Worm (Caenorhabditis elegans) whole organism, L4 larva: ENCODE results near the gene F13H8.11.
A peak's percentile ranks its signal among the peaks of the same experiment; 100 is the strongest.

Source experiments
- F26F4.8 ChIP-seq: fragments of 200-800 bp; sonication (Bioruptor generic); conservative IDR thresholded peaks from 2 replicates; pipeline ENCODE4 v1.3.6; 2022; ENCODE audit warnings: missing genetic modification characterization, missing compliant biosample characterization
- R02D3.7 ChIP-seq: fragments of 150-350 bp; sonication (generic microtip); optimal IDR thresholded peaks from 3 replicates; lab custom pipeline; 2014; ENCODE audit warnings: missing biosample characterization, missing genetic modification characterization
- T20F7.1 ChIP-seq: fragments of 200-800 bp; sonication (Bioruptor generic); optimal IDR thresholded peaks from 2 replicates; lab custom pipeline; 2018; ENCODE audit warnings: mild to moderate bottlenecking, missing genetic modification characterization, missing compliant biosample characterization
- T26A8.4 ChIP-seq: fragments of 200-800 bp; sonication (Bioruptor generic); IDR thresholded peaks from 2 replicates; pipeline ENCODE4 v1.3.6; 2022; ENCODE audit warnings: missing genetic modification characterization, missing compliant biosample characterization
- Y48G9A.11 ChIP-seq: fragments of 200-800 bp; sonication (Bioruptor generic); IDR thresholded peaks from 2 replicates; pipeline ENCODE4 v1.3.6; 2022; ENCODE audit warnings: missing genetic modification reagents, missing genetic modification characterization, missing compliant biosample characterization
- Y75B8A.6 ChIP-seq: fragments of 200-800 bp; sonication (Bioruptor generic); IDR thresholded peaks from 2 replicates; pipeline ENCODE4 v1.3.6; 2022; ENCODE audit warnings: missing genetic modification reagents, missing genetic modification characterization, missing compliant biosample characterization
- ZK546.5 ChIP-seq, 2 experiments: sonication (generic microtip); optimal IDR thresholded peaks; 2 replicates each; lab custom pipeline; 2017; ENCODE audit warnings: missing biosample characterization in 2 of 2, missing genetic modification characterization in 2 of 2
- ama-1 ChIP-seq: fragments of 150-350 bp; optimal IDR thresholded peaks from 2 replicates; lab custom pipeline; 2014; ENCODE audit warnings: inconsistent platforms, mixed read lengths
- attf-4 ChIP-seq: sonication (generic microtip); optimal IDR thresholded peaks from 3 replicates; lab custom pipeline; 2017; ENCODE audit warnings: missing biosample characterization, missing genetic modification characterization
- ceh-32 ChIP-seq: sonication (generic microtip); optimal IDR thresholded peaks from 2 replicates; lab custom pipeline; 2016; ENCODE audit warnings: mild to moderate bottlenecking, missing genetic modification characterization, missing compliant biosample characterization; ENCODE audit not compliant: poor library complexity
- cey-2 ChIP-seq: sonication (generic microtip); optimal IDR thresholded peaks from 3 replicates; lab custom pipeline; 2017; ENCODE audit warnings: missing genetic modification characterization, mild to moderate bottlenecking, missing compliant biosample characterization, antibody characterized with exemption, borderline replicate concordance; ENCODE audit not compliant: insufficient read depth
- daf-16 ChIP-seq, 3 experiments: sonication (generic microtip); optimal IDR thresholded peaks; 2 replicates each; lab custom pipeline; 2016 to 2017; ENCODE audit warnings: missing genetic modification characterization in 3 of 3, missing genetic modification reagents in 3 of 3, mild to moderate bottlenecking in 2 of 3, missing compliant biosample characterization in 2 of 3, missing biosample characterization in 1 of 3, moderate library complexity in 1 of 3
- daf-19 ChIP-seq: fragments of 200-800 bp; sonication (Bioruptor generic); conservative IDR thresholded peaks from 2 replicates; pipeline ENCODE4 v1.3.6; 2022; ENCODE audit warnings: missing genetic modification characterization, missing compliant biosample characterization
- daf-8 ChIP-seq: fragments of 200-800 bp; sonication (Bioruptor generic); IDR thresholded peaks from 2 replicates; pipeline ENCODE4 v1.3.6; 2022; ENCODE audit warnings: missing genetic modification characterization, missing compliant biosample characterization
- dmd-6 ChIP-seq: fragments of 200-800 bp; sonication (Bioruptor generic); IDR thresholded peaks from 2 replicates; pipeline ENCODE4 v1.3.6; 2022; ENCODE audit warnings: missing genetic modification reagents, missing genetic modification characterization, missing compliant biosample characterization
- duxl-1 ChIP-seq: sonication (generic microtip); optimal IDR thresholded peaks from 2 replicates; lab custom pipeline; 2016; ENCODE audit warnings: mild to moderate bottlenecking, missing genetic modification characterization, moderate library complexity, missing compliant biosample characterization; ENCODE audit not compliant: poor library complexity
- fkh-10 ChIP-seq: fragments of 150-350 bp; optimal IDR thresholded peaks from 2 replicates; lab custom pipeline; 2014; ENCODE audit warnings: missing biosample characterization, missing genetic modification reagents, missing genetic modification characterization
- gei-8 ChIP-seq: fragments of 200-800 bp; sonication (Bioruptor generic); optimal IDR thresholded peaks from 2 replicates; lab custom pipeline; 2018; ENCODE audit warnings: mild to moderate bottlenecking, missing genetic modification characterization, missing compliant biosample characterization
- hlh-11 ChIP-seq: fragments of 200-800 bp; sonication (Bioruptor generic); optimal IDR thresholded peaks from 2 replicates; lab custom pipeline; 2018; ENCODE audit warnings: mild to moderate bottlenecking, missing genetic modification characterization, missing compliant biosample characterization
- hmg-1.1 ChIP-seq: fragments of 200-800 bp; sonication (Bioruptor generic); IDR thresholded peaks from 2 replicates; pipeline ENCODE4 v1.3.6; 2022; ENCODE audit warnings: missing genetic modification reagents, missing genetic modification characterization, missing compliant biosample characterization
- lin-15B ChIP-seq: fragments of 150-350 bp; sonication (generic microtip); optimal IDR thresholded peaks from 3 replicates; lab custom pipeline; 2014; ENCODE audit warnings: missing biosample characterization, missing genetic modification characterization
- lin-29 ChIP-seq: fragments of 200-800 bp; sonication (Bioruptor generic); IDR thresholded peaks from 2 replicates; pipeline ENCODE4 v1.3.6; 2022; ENCODE audit warnings: missing genetic modification reagents, missing genetic modification characterization, missing compliant biosample characterization
- lin-38 ChIP-seq: fragments of 200-800 bp; sonication (Bioruptor generic); IDR thresholded peaks from 2 replicates; pipeline ENCODE4 v1.3.6; 2022; ENCODE audit warnings: missing genetic modification reagents, missing genetic modification characterization, missing compliant biosample characterization
- madf-9 ChIP-seq: fragments of 200-800 bp; sonication (Bioruptor generic); conservative IDR thresholded peaks from 2 replicates; pipeline ENCODE4 v1.3.6; 2022; ENCODE audit warnings: missing genetic modification reagents, missing genetic modification characterization, missing compliant biosample characterization
- mdl-1 ChIP-seq, 2 experiments: fragments of 150-350 bp in 1 of 2; sonication (generic microtip) in 1 of 2; optimal IDR thresholded peaks; 2 replicates each; lab custom pipeline; 2014 to 2017; ENCODE audit warnings: missing biosample characterization in 2 of 2, missing genetic modification characterization in 2 of 2
- mes-2 ChIP-seq: sonication (generic microtip); optimal IDR thresholded peaks from 2 replicates; lab custom pipeline; 2016; ENCODE audit warnings: missing genotype, mild to moderate bottlenecking, missing genetic modification characterization, missing compliant biosample characterization; ENCODE audit not compliant: poor library complexity, severe bottlenecking
- mxl-3 ChIP-seq: fragments of 200-800 bp; sonication (Bioruptor generic); optimal IDR thresholded peaks from 2 replicates; lab custom pipeline; 2018; ENCODE audit warnings: mild to moderate bottlenecking, missing genetic modification characterization, missing compliant biosample characterization
- nhr-10 ChIP-seq: fragments of 150-350 bp; optimal IDR thresholded peaks from 2 replicates; lab custom pipeline; 2014; ENCODE audit warnings: missing biosample characterization, missing genetic modification characterization
- nhr-102 ChIP-seq: sonication (generic microtip); optimal IDR thresholded peaks from 2 replicates; lab custom pipeline; 2016; ENCODE audit warnings: mild to moderate bottlenecking, missing genetic modification characterization, moderate library complexity, missing compliant biosample characterization
- nhr-11 ChIP-seq: fragments of 150-350 bp; optimal IDR thresholded peaks from 2 replicates; lab custom pipeline; 2014; ENCODE audit warnings: missing biosample characterization, missing genetic modification characterization
- nhr-237 ChIP-seq: sonication (generic microtip); optimal IDR thresholded peaks from 2 replicates; lab custom pipeline; 2017; ENCODE audit warnings: missing biosample characterization, missing genetic modification characterization
- nhr-41 ChIP-seq: fragments of 200-800 bp; sonication (Bioruptor generic); IDR thresholded peaks from 2 replicates; pipeline ENCODE4 v1.3.6; 2022; ENCODE audit warnings: missing genetic modification reagents, missing genetic modification characterization, missing compliant biosample characterization
- nhr-6 ChIP-seq: fragments of 150-350 bp; optimal IDR thresholded peaks from 2 replicates; lab custom pipeline; 2014; ENCODE audit warnings: missing biosample characterization, missing genetic modification characterization
- nhr-76 ChIP-seq: fragments of 150-350 bp; optimal IDR thresholded peaks from 2 replicates; lab custom pipeline; 2014; ENCODE audit warnings: missing biosample characterization, missing genetic modification characterization
- pha-4 ChIP-seq, 2 experiments: fragments of 150-350 bp in 1 of 2; fragments of 200-800 bp in 1 of 2; sonication (Bioruptor generic) in 1 of 2; IDR thresholded peaks in 1 of 2; optimal IDR thresholded peaks in 1 of 2; 2 replicates each; pipeline versions ENCODE4 v1.3.6 to Lab custom; 2014 to 2022; ENCODE audit warnings: missing genetic modification characterization in 2 of 2, missing genetic modification reagents in 2 of 2, missing biosample characterization in 1 of 2, missing compliant biosample characterization in 1 of 2
- rbr-2 ChIP-seq: sonication (generic microtip); optimal IDR thresholded peaks from 2 replicates; lab custom pipeline; 2016; ENCODE audit warnings: missing genotype, missing genetic modification characterization, missing compliant biosample characterization
- saeg-2 ChIP-seq: fragments of 200-800 bp; sonication (Bioruptor generic); IDR thresholded peaks from 2 replicates; pipeline ENCODE4 v1.3.6; 2022; ENCODE audit warnings: missing genetic modification reagents, missing genetic modification characterization, missing compliant biosample characterization
- skn-1 ChIP-seq: fragments of 150-350 bp; optimal IDR thresholded peaks from 2 replicates; lab custom pipeline; 2014; ENCODE audit warnings: missing biosample characterization, missing genetic modification characterization
- snpc-1.2 ChIP-seq: fragments of 200-800 bp; sonication (Bioruptor generic); IDR thresholded peaks from 2 replicates; pipeline ENCODE4 v1.3.6; 2022; ENCODE audit warnings: missing genetic modification reagents, missing genetic modification characterization, missing compliant biosample characterization
- snpc-4 ChIP-seq: fragments of 150-350 bp; optimal IDR thresholded peaks from 2 replicates; lab custom pipeline; 2014; ENCODE audit warnings: missing biosample characterization, missing genetic modification characterization
- spr-3 ChIP-seq: fragments of 200-800 bp; sonication (Bioruptor generic); optimal IDR thresholded peaks from 2 replicates; lab custom pipeline; 2018; ENCODE audit warnings: mild to moderate bottlenecking, missing genetic modification characterization, missing compliant biosample characterization
- tag-97 ChIP-seq: fragments of 200-800 bp; sonication (Bioruptor generic); IDR thresholded peaks from 2 replicates; pipeline ENCODE4 v1.3.6; 2022; ENCODE audit warnings: missing genetic modification characterization, missing compliant biosample characterization
- unc-39 ChIP-seq: sonication (generic microtip); optimal IDR thresholded peaks from 2 replicates; lab custom pipeline; 2017; ENCODE audit warnings: missing biosample characterization, missing genetic modification characterization
- unc-62 ChIP-seq, 3 experiments: fragments of 150-350 bp in 1 of 3; sonication (generic microtip); optimal IDR thresholded peaks in 2 of 3; peaks in 1 of 3; 1 replicate in 1 of 3; 2 replicates in 2 of 3; lab custom pipeline; 2014 to 2017; ENCODE audit warnings: missing biosample characterization in 3 of 3, missing genetic modification characterization in 3 of 3, missing genetic modification reagents in 3 of 3, missing genotype in 1 of 3
- vab-7 ChIP-seq: fragments of 200-800 bp; sonication (Bioruptor generic); IDR thresholded peaks from 2 replicates; pipeline ENCODE4 v1.3.6; 2022; ENCODE audit warnings: missing genetic modification reagents, missing genetic modification characterization, missing compliant biosample characterization
- zag-1 ChIP-seq: fragments of 150-350 bp; optimal IDR thresholded peaks from 2 replicates; lab custom pipeline; 2014; ENCODE audit warnings: missing biosample characterization, missing genetic modification characterization
- zfp-3 ChIP-seq: fragments of 200-800 bp; sonication (Bioruptor generic); conservative IDR thresholded peaks from 2 replicates; pipeline ENCODE4 v1.3.6; 2022; ENCODE audit warnings: missing genetic modification reagents, missing genetic modification characterization, missing compliant biosample characterization
- zip-2 ChIP-seq: fragments of 150-350 bp; optimal IDR thresholded peaks from 2 replicates; lab custom pipeline; 2014; ENCODE audit warnings: missing biosample characterization, missing genetic modification characterization

The F13H8.11 gene

DNA sequence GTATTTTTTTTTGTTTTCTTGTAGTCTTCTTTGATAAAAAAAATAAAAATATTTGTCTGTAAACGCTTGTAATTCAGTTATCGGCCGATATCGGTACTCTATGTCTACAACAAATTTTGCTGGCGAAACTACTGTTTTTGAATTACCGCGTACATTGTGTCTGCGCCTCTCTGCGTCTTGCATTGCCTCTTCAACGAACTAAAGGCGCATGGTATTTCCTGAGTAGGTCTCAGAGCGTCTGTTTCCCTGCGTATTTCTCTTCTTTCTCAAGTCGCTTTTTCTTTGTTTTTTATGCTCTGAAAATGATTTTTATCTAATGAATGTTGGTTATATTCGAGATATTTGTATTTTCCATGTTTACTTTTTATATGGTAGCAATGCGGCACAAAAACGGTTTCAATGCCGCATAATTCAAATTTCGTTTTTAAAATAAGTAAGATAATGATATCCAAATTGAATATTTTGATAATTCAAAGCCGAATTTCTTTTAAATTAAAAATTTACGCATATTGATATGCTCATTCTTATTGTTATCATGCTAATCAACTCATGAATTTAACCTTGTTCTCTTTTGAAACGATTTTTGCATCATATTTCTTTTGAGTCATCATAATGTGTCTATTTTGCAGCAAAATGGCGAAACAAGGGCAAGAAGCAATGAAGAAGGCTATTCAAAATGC lies 8.9 kb downstream of the F13H8.11 start, which contains the start of gene phb-2 (continued):
- TF ChIP-seq pha-4 (GFP tag; IDR thresholded peaks at IDR 0.05; lab: Robert Waterston, UW) = peak; percentile 48; the same call in 1 of the 2 replicates
- TF ChIP-seq pha-4 (tag; optimal IDR thresholded peaks at IDR 0.05; lab: Kevin White, UChicago) = peak; percentile 80
- TF ChIP-seq mdl-1 (tag; optimal IDR thresholded peaks at IDR 0.05; lab: Kevin White, UChicago) = peak in 1 of 2 experiments; percentile 0
- TF ChIP-seq nhr-6 = peak; percentile 79
- no peak for TF ChIP-seq saeg-2 (GFP tag; lab: Robert Waterston, UW)
- TF ChIP-seq unc-62 (GFP tag; optimal IDR thresholded peaks at IDR 0.05 in 1 of 2; lab: Kevin White, UChicago) = no peak
- no peak for TF ChIP-seq unc-62 (tag; optimal IDR thresholded peaks at IDR 0.05; lab: Kevin White, UChicago)
- no peak for TF ChIP-seq attf-4 (tag; lab: Kevin White, UChicago)
- TF ChIP-seq vab-7 (GFP tag; lab: Robert Waterston, UW) = 0 out of 2 replicates have a peak, but pooled peaks have one; percentile 33
- no peak for TF ChIP-seq nhr-237 (tag; lab: Kevin White, UChicago)
- no peak for TF ChIP-seq gei-8 (GFP tag; lab: Kevin White, UChicago)
- TF ChIP-seq cey-2 (tag; lab: Kevin White, UChicago) = no peak
- no peak for TF ChIP-seq madf-9 (GFP tag; lab: Robert Waterston, UW)
- no peak for TF ChIP-seq lin-15B
- no peak for TF ChIP-seq Y75B8A.6
- TF ChIP-seq unc-39 (tag; lab: Kevin White, UChicago) = no peak
- peak; percentile 41 for TF ChIP-seq nhr-11 (tag; lab: Kevin White, UChicago)
- no peak for TF ChIP-seq snpc-1.2 (GFP tag; lab: Robert Waterston, UW)
- no peak for TF ChIP-seq tag-97 (GFP tag; lab: Robert Waterston, UW)
- TF ChIP-seq hmg-1.1 (GFP tag; lab: Robert Waterston, UW) = peak; percentile 77
- no peak for TF ChIP-seq Y48G9A.11 (GFP tag; lab: Robert Waterston, UW)
- no peak for TF ChIP-seq zag-1 (tag; lab: Kevin White, UChicago)
- peak; percentile 67 for TF ChIP-seq T20F7.1
- TF ChIP-seq fkh-10 = no peak
- TF ChIP-seq nhr-10 = no peak
- TF ChIP-seq daf-19 (GFP tag; lab: Robert Waterston, UW) = 0 out of 2 replicates have a peak, but pooled peaks have one; percentile 18
- no peak for TF ChIP-seq R02D3.7 (tag; lab: Kevin White, UChicago)
- peak; percentile 73 for TF ChIP-seq lin-38 (GFP tag; lab: Robert Waterston, UW)
- peak; percentile 38 for TF ChIP-seq dmd-6 (GFP tag; lab: Robert Waterston, UW)
- TF ChIP-seq T26A8.4 (GFP tag; lab: Robert Waterston, UW) = peak; percentile 70
- TF ChIP-seq mes-2 (tag; lab: Kevin White, UChicago) = peak; percentile 87
- TF ChIP-seq ama-1 (lab: Kevin White, UChicago) = peak; percentile 60
- peak; percentile 23 for TF ChIP-seq nhr-102
- TF ChIP-seq hlh-11 (tag; lab: Kevin White, UChicago) = peak; percentile 53
- no peak for TF ChIP-seq spr-3 (GFP tag; lab: Kevin White, UChicago)
- TF ChIP-seq mxl-3 (GFP tag; lab: Kevin White, UChicago) = no peak
- no peak for TF ChIP-seq zip-2 (tag; lab: Kevin White, UChicago)
- no peak for TF ChIP-seq nhr-41 (GFP tag; lab: Robert Waterston, UW)
- no peak for TF ChIP-seq snpc-4 (tag; lab: Kevin White, UChicago)
- TF ChIP-seq nhr-76 = no peak
- TF ChIP-seq duxl-1 (tag; lab: Kevin White, UChicago) = peak; percentile 40
- TF ChIP-seq daf-8 = no peak
- TF ChIP-seq rbr-2 (tag; lab: Kevin White, UChicago) = peak; percentile 68
- no peak for TF ChIP-seq F26F4.8 (GFP tag; lab: Robert Waterston, UW)
- TF ChIP-seq lin-29 (GFP tag; lab: Robert Waterston, UW) = no peak
- no peak for TF ChIP-seq zfp-3 (GFP tag; lab: Robert Waterston, UW)
- no peak for TF ChIP-seq daf-16 (GFP tag; optimal IDR thresholded peaks at IDR 0.05; lab: Kevin White, UChicago)
- TF ChIP-seq daf-16 (tag; optimal IDR thresholded peaks at IDR 0.05; lab: Kevin White, UChicago) = peak; percentile 83
- TF ChIP-seq ceh-32 (tag; lab: Kevin White, UChicago) = no peak
- TF ChIP-seq skn-1 (tag; lab: Kevin White, UChicago) = no peak
- no peak for TF ChIP-seq ZK546.5 (tag; optimal IDR thresholded peaks at IDR 0.05; lab: Kevin White, UChicago)
